Worm (Caenorhabditis elegans): ENCODE measurements around the gene C50D2.7.

Gene C50D2.7

ce11 chrII:43640-44039 is 51.4 kb downstream of the C50D2.7 start, which contains the start of gene nfyc-1:
TSS of gene nfyc-1 (plus strand) at chrII:43907.
- TF ChIP-seq F13H6.1 (tag; optimal IDR thresholded peaks at IDR 0.05) (peak; percentile 23), ztf-1 (GFP tag; conservative IDR thresholded peaks at IDR 0.05) (no peak), ceh-82 (tag; optimal IDR thresholded peaks at IDR 0.05) (no peak), peb-1 (tag; optimal IDR thresholded peaks at IDR 0.05) (no peak), zag-1 (tag; optimal IDR thresholded peaks at IDR 0.05) (no peak), nhr-237 (tag; optimal IDR thresholded peaks at IDR 0.05) (no peak), ama-1 (optimal IDR thresholded peaks at IDR 0.05) (no peak), unc-55 (GFP tag; optimal IDR thresholded peaks at IDR 0.05) (peak; percentile 81), ztf-4 (tag; optimal IDR thresholded peaks at IDR 0.05) (peak; percentile 24), unc-39 (tag; optimal IDR thresholded peaks at IDR 0.05) (no peak), nhr-12 (tag; optimal IDR thresholded peaks at IDR 0.05) (no peak), ztf-11 (tag; optimal IDR thresholded peaks at IDR 0.05) (no peak), sem-4 (tag; optimal IDR thresholded peaks at IDR 0.05) (no peak), dmd-4 (tag; optimal IDR thresholded peaks at IDR 0.05) (no peak), nhr-23 (tag; optimal IDR thresholded peaks at IDR 0.05) (no peak), lin-39 (tag; optimal IDR thresholded peaks at IDR 0.05) (no peak), sma-9 (GFP tag; optimal IDR thresholded peaks at IDR 0.05) (peak; percentile 43), sma-9 (tag; optimal IDR thresholded peaks at IDR 0.05) (no peak), ceh-16 (tag; optimal IDR thresholded peaks at IDR 0.05) (no peak), mdl-1 (tag; optimal IDR thresholded peaks at IDR 0.05) (no peak), ZK546.5 (tag; optimal IDR thresholded peaks at IDR 0.05) (no peak), nhr-25 (tag; optimal IDR thresholded peaks at IDR 0.05) (peak; percentile 41), nhr-129 (tag; optimal IDR thresholded peaks at IDR 0.05) (peak; percentile 60), elt-3 (tag; optimal IDR thresholded peaks at IDR 0.05) (no peak), nhr-21 (tag; optimal IDR thresholded peaks at IDR 0.05) (no peak), nhr-6 (tag; optimal IDR thresholded peaks at IDR 0.05) (no peak), lin-13 (GFP tag; optimal IDR thresholded peaks at IDR 0.05) (peak; percentile 68), blmp-1 (tag; optimal IDR thresholded peaks at IDR 0.05; ENCODE audit: insufficient read depth) (peak; percentile 26), nhr-10 (tag; optimal IDR thresholded peaks at IDR 0.05) (no peak), aly-2 (tag; optimal IDR thresholded peaks at IDR 0.05) (no peak), skn-1 (tag; optimal IDR thresholded peaks at IDR 0.05) (peak; percentile 98), elt-1 (tag; optimal IDR thresholded peaks at IDR 0.05) (no peak), R02D3.7 (tag; optimal IDR thresholded peaks at IDR 0.05) (no peak), alr-1 (tag; optimal IDR thresholded peaks at IDR 0.05) (no peak), mab-5 (tag; optimal IDR thresholded peaks at IDR 0.05) (no peak), mbf-1 (tag; optimal IDR thresholded peaks at IDR 0.05) (no peak), sma-3 (GFP tag; optimal IDR thresholded peaks at IDR 0.05) (peak; percentile 25), snpc-4 (tag; optimal IDR thresholded peaks at IDR 0.05) (no peak), crh-2 (tag; optimal IDR thresholded peaks at IDR 0.05) (peak; percentile 77), egl-27 (tag; optimal IDR thresholded peaks at IDR 0.05) (no peak), lsy-2 (tag; optimal IDR thresholded peaks at IDR 0.05) (peak in 1 of 2 experiments; percentile 82), fos-1 (tag; optimal IDR thresholded peaks at IDR 0.05) (peak; percentile 57), nhr-11 (tag; optimal IDR thresholded peaks at IDR 0.05) (no peak), nhr-77 (tag; optimal IDR thresholded peaks at IDR 0.05) (no peak), C34F6.9 (tag; optimal IDR thresholded peaks at IDR 0.05) (peak; percentile 87), gmeb-1 (tag; optimal IDR thresholded peaks at IDR 0.05) (peak; percentile 48), Y55F3AM.14 (GFP tag; optimal IDR thresholded peaks at IDR 0.05) (no peak), unc-62 (GFP tag; optimal IDR thresholded peaks at IDR 0.05) (no peak), lin-11 (tag; optimal IDR thresholded peaks at IDR 0.05) (peak; percentile 68)
